Fruit fly (Drosophila melanogaster) whole organism, embryonic: ENCODE data around the gene CG8119.
A peak's percentile ranks its signal among the peaks of the same experiment; 100 is the strongest.

Experiments used
- Abd-B ChIP-seq: fragments of 200-800 bp; sonication (Bioruptor generic); optimal IDR thresholded peaks from 2 replicates; lab custom pipeline; 2018; ENCODE audit warnings: missing biosample characterization, mild to moderate bottlenecking, missing genetic modification characterization, moderate library complexity
- CG10565 ChIP-seq: fragments of 200-800 bp; sonication (Bioruptor generic); optimal IDR thresholded peaks from 3 replicates; lab custom pipeline; 2016; ENCODE audit warnings: missing biosample characterization, mild to moderate bottlenecking, missing genetic modification characterization
- CG10959 ChIP-seq: fragments of 200-800 bp; sonication (Bioruptor generic); IDR thresholded peaks from 2 replicates; pipeline ENCODE4 v1.3.6; 2022; ENCODE audit warnings: missing biosample characterization, missing genetic modification characterization
- CG11504 ChIP-seq: fragments of 200-800 bp; sonication (Bioruptor generic); optimal IDR thresholded peaks from 3 replicates; lab custom pipeline; 2019; ENCODE audit warnings: missing biosample characterization, mild to moderate bottlenecking, missing genetic modification characterization, moderate library complexity
- CG11560 ChIP-seq: fragments of 200-800 bp; sonication (Bioruptor generic); IDR thresholded peaks from 3 replicates; pipeline ENCODE4 v1.3.6; 2022; ENCODE audit warnings: missing biosample characterization, missing genetic modification characterization
- CG12299 ChIP-seq: fragments of 200-800 bp; sonication (Bioruptor generic); optimal IDR thresholded peaks from 2 replicates; lab custom pipeline; 2018; ENCODE audit warnings: missing biosample characterization, mild to moderate bottlenecking, missing genetic modification characterization
- CG12769 ChIP-seq: fragments of 200-800 bp; sonication (Bioruptor generic); optimal IDR thresholded peaks from 2 replicates; lab custom pipeline; 2019; ENCODE audit warnings: missing biosample characterization, mild to moderate bottlenecking, missing genetic modification characterization, moderate library complexity
- CG14441 ChIP-seq: fragments of 200-800 bp; sonication (Bioruptor generic); IDR thresholded peaks from 2 replicates; pipeline ENCODE4 v1.3.6; 2022; ENCODE audit warnings: missing biosample characterization, missing genetic modification characterization
- CG1603 ChIP-seq: fragments of 200-800 bp; sonication (Bioruptor generic); optimal IDR thresholded peaks from 2 replicates; lab custom pipeline; 2019; ENCODE audit warnings: missing biosample characterization, mild to moderate bottlenecking, missing genetic modification characterization, moderate library complexity
- CG17186 ChIP-seq: fragments of 200-800 bp; sonication (Bioruptor generic); optimal IDR thresholded peaks from 3 replicates; lab custom pipeline; 2017; ENCODE audit warnings: missing biosample characterization, missing genetic modification reagents, missing genetic modification characterization
- CG18011 ChIP-seq: fragments of 200-800 bp; sonication (Bioruptor generic); optimal IDR thresholded peaks from 2 replicates; lab custom pipeline; 2017; ENCODE audit warnings: missing biosample characterization, missing genetic modification characterization, mild to moderate bottlenecking, moderate library complexity, missing genotype
- CG1832 ChIP-seq: fragments of 200-800 bp; sonication (Bioruptor generic); optimal IDR thresholded peaks from 2 replicates; lab custom pipeline; 2017; ENCODE audit warnings: missing biosample characterization, mild to moderate bottlenecking, missing genetic modification characterization, inconsistent platforms
- CG2889 ChIP-seq: fragments of 200-800 bp; sonication (Bioruptor generic); IDR thresholded peaks from 3 replicates; pipeline ENCODE4 v1.3.6; 2022; ENCODE audit warnings: missing biosample characterization, missing genetic modification characterization
- CG3726 ChIP-seq: fragments of 200-800 bp; sonication (Bioruptor generic); IDR thresholded peaks from 3 replicates; pipeline ENCODE4, ENCODE4 v1.3.6; 2022; ENCODE audit warnings: missing biosample characterization, missing genetic modification characterization
- CG4360 ChIP-seq: fragments of 200-800 bp; sonication (Bioruptor generic); IDR thresholded peaks from 2 replicates; pipeline ENCODE4 v1.3.6; 2022; ENCODE audit warnings: missing biosample characterization, missing genetic modification characterization
- CG6254 ChIP-seq: fragments of 200-800 bp; sonication (Bioruptor generic); optimal IDR thresholded peaks from 3 replicates; lab custom pipeline; 2017; ENCODE audit warnings: mild to moderate bottlenecking, missing biosample characterization, missing genetic modification reagents, missing genetic modification characterization
- CG6683 ChIP-seq: fragments of 200-800 bp; sonication (Bioruptor generic); optimal IDR thresholded peaks from 2 replicates; lab custom pipeline; 2017; ENCODE audit warnings: missing biosample characterization, mild to moderate bottlenecking, missing genetic modification characterization, missing genetic modification reagents
- CG7556 ChIP-seq: fragments of 200-800 bp; sonication (Bioruptor generic); optimal IDR thresholded peaks from 2 replicates; lab custom pipeline; 2017; ENCODE audit warnings: missing biosample characterization, mild to moderate bottlenecking, missing genetic modification characterization
- CkIIα-i1 ChIP-seq: fragments of 200-800 bp; sonication (Bioruptor generic); IDR thresholded peaks from 2 replicates; pipeline ENCODE4 v1.3.6; 2022; ENCODE audit warnings: missing biosample characterization, missing genetic modification characterization
- CoRest ChIP-seq: fragments of 200-800 bp; sonication (Bioruptor generic); optimal IDR thresholded peaks from 3 replicates; lab custom pipeline; 2018; ENCODE audit warnings: missing biosample characterization, mild to moderate bottlenecking, missing genetic modification characterization, moderate library complexity
- Dip3 ChIP-seq: fragments of 200-800 bp; sonication (Bioruptor generic); optimal IDR thresholded peaks from 3 replicates; lab custom pipeline; 2016; ENCODE audit warnings: missing biosample characterization, missing genetic modification characterization
- E2f1 ChIP-seq: fragments of 200-800 bp; sonication (Bioruptor generic); IDR thresholded peaks from 2 replicates; pipeline ENCODE4 v1.3.6; 2022; ENCODE audit warnings: missing biosample characterization, missing genetic modification characterization
- Ets65A ChIP-seq: fragments of 200-800 bp; sonication (Bioruptor generic); peaks from one replicate; lab custom pipeline; 2016; ENCODE audit warnings: missing biosample characterization, missing genetic modification characterization
- Fer3 ChIP-seq: fragments of 200-800 bp; sonication (Bioruptor generic); optimal IDR thresholded peaks from 2 replicates; lab custom pipeline; 2018; ENCODE audit warnings: missing biosample characterization, mild to moderate bottlenecking, missing genetic modification characterization, moderate library complexity
- Gsc ChIP-seq: fragments of 200-800 bp; sonication (Bioruptor generic); IDR thresholded peaks from 2 replicates; pipeline ENCODE4 v1.3.6; 2022; ENCODE audit warnings: missing biosample characterization, missing genetic modification characterization
- MBD-R2 ChIP-seq: fragments of 200-800 bp; sonication (Bioruptor generic); IDR thresholded peaks from 2 replicates; pipeline ENCODE4 v1.3.6; 2022; ENCODE audit warnings: missing biosample characterization, missing genetic modification characterization
- MTF-1 ChIP-seq: fragments of 200-800 bp; sonication (Bioruptor generic); optimal IDR thresholded peaks from 2 replicates; lab custom pipeline; 2018; ENCODE audit warnings: missing biosample characterization, mild to moderate bottlenecking, missing genetic modification characterization, borderline replicate concordance
- Rfx ChIP-seq: fragments of 200-800 bp; sonication (Bioruptor generic); IDR thresholded peaks from 2 replicates; pipeline ENCODE4 v1.3.6; 2022; ENCODE audit warnings: missing biosample characterization, missing genetic modification characterization
- Sry-β ChIP-seq: fragments of 200-800 bp; sonication (Bioruptor generic); optimal IDR thresholded peaks from 2 replicates; lab custom pipeline; 2018; ENCODE audit warnings: missing biosample characterization, mild to moderate bottlenecking, missing genetic modification characterization, moderate library complexity
- Trl ChIP-seq, 3 experiments: fragments of >200 bp in 2 of 3; fragments of 200-800 bp in 1 of 3; sonication (Bioruptor generic) in 1 of 3; optimal IDR thresholded peaks; 2 replicates in 1 of 3; 3 replicates in 2 of 3; lab custom pipeline; 2016 to 2017; ENCODE audit warnings: missing biosample characterization in 1 of 3, missing genetic modification characterization in 1 of 3
- Usf ChIP-seq: fragments of 200-800 bp; sonication (Bioruptor generic); optimal IDR thresholded peaks from 2 replicates; lab custom pipeline; 2017; ENCODE audit warnings: missing genotype, missing biosample characterization, missing genetic modification characterization
- Vsx1 ChIP-seq: fragments of 200-800 bp; sonication (Bioruptor generic); optimal IDR thresholded peaks from 2 replicates; lab custom pipeline; 2017; ENCODE audit warnings: missing biosample characterization, mild to moderate bottlenecking, missing genetic modification characterization, missing genetic modification reagents
- ab ChIP-seq: fragments of 200-800 bp; sonication (Bioruptor generic); optimal IDR thresholded peaks from 2 replicates; lab custom pipeline; 2016; ENCODE audit warnings: missing biosample characterization, missing genetic modification characterization
- amos ChIP-seq: fragments of 200-800 bp; sonication (Bioruptor generic); IDR thresholded peaks from 2 replicates; pipeline ENCODE4 v1.3.6; 2022; ENCODE audit warnings: missing biosample characterization, missing genetic modification characterization; ENCODE audit not compliant: partially characterized antibody
- cato ChIP-seq: fragments of 200-800 bp; sonication (Bioruptor generic); optimal IDR thresholded peaks from 2 replicates; lab custom pipeline; 2016; ENCODE audit warnings: missing biosample characterization, missing genetic modification characterization, borderline replicate concordance
- crol ChIP-seq: fragments of 200-800 bp; sonication (Bioruptor generic); IDR thresholded peaks from 2 replicates; pipeline ENCODE4 v1.3.6; 2022; ENCODE audit warnings: missing biosample characterization, missing genetic modification characterization
- disco-r ChIP-seq: fragments of 200-800 bp; sonication (Bioruptor generic); optimal IDR thresholded peaks from 2 replicates; lab custom pipeline; 2016; ENCODE audit warnings: missing biosample characterization, missing genetic modification characterization
- dysf ChIP-seq: fragments of 200-800 bp; sonication (Bioruptor generic); IDR thresholded peaks from 3 replicates; pipeline ENCODE4 v1.3.6; 2022; ENCODE audit warnings: missing biosample characterization, missing genetic modification characterization
- ems ChIP-seq: fragments of 200-800 bp; sonication (Bioruptor generic); optimal IDR thresholded peaks from 3 replicates; lab custom pipeline; 2016; ENCODE audit warnings: missing biosample characterization, missing genetic modification characterization
- fd64A ChIP-seq: fragments of 200-800 bp; sonication (Bioruptor generic); optimal IDR thresholded peaks from 3 replicates; lab custom pipeline; 2018; ENCODE audit warnings: missing biosample characterization, mild to moderate bottlenecking, missing genetic modification characterization
- fu2 ChIP-seq: fragments of 200-800 bp; sonication (Bioruptor generic); optimal IDR thresholded peaks from 2 replicates; lab custom pipeline; 2016; ENCODE audit warnings: missing biosample characterization, missing genetic modification characterization
- ham ChIP-seq: fragments of 200-800 bp; sonication (Bioruptor generic); IDR thresholded peaks from 2 replicates; pipeline ENCODE4 v1.3.6; 2022; ENCODE audit warnings: missing biosample characterization, missing genetic modification characterization
- jigr1 ChIP-seq: fragments of 200-800 bp; sonication (Bioruptor generic); IDR thresholded peaks from 3 replicates; pipeline ENCODE4 v1.3.6; 2022; ENCODE audit warnings: missing biosample characterization, missing genetic modification characterization
- ken ChIP-seq: fragments of 200-800 bp; sonication (Bioruptor generic); IDR thresholded peaks from 3 replicates; pipeline ENCODE4 v1.3.6; 2022; ENCODE audit warnings: missing biosample characterization, missing genetic modification characterization
- nerfin-1 ChIP-seq: fragments of 200-800 bp; sonication (Bioruptor generic); optimal IDR thresholded peaks from 3 replicates; lab custom pipeline; 2019; ENCODE audit warnings: missing biosample characterization, mild to moderate bottlenecking, missing genetic modification characterization, moderate library complexity
- oc ChIP-seq: fragments of 200-800 bp; sonication (Bioruptor generic); optimal IDR thresholded peaks from 2 replicates; lab custom pipeline; 2018; ENCODE audit warnings: missing biosample characterization, mild to moderate bottlenecking, missing genetic modification characterization, moderate library complexity
- sisA ChIP-seq: fragments of 200-800 bp; sonication (Bioruptor generic); IDR thresholded peaks from 2 replicates; pipeline ENCODE4 v1.3.6; 2022; ENCODE audit warnings: missing biosample characterization, missing genetic modification characterization
- slbo ChIP-seq: fragments of 200-800 bp; sonication (Bioruptor generic); IDR thresholded peaks from 2 replicates; pipeline ENCODE4 v1.3.6; 2022; ENCODE audit warnings: missing biosample characterization, missing genetic modification characterization
- ssp ChIP-seq: fragments of 200-800 bp; sonication (Bioruptor generic); IDR thresholded peaks from 2 replicates; pipeline ENCODE4 v1.3.6; 2022; ENCODE audit warnings: missing biosample characterization, missing genetic modification characterization
- twi ChIP-seq: fragments of 200-800 bp; optimal IDR thresholded peaks from 2 replicates; lab custom pipeline; 2019; ENCODE audit warnings: missing biosample characterization, mild to moderate bottlenecking, missing genetic modification characterization, moderate library complexity
- vfl ChIP-seq: fragments of 200-800 bp; sonication (Bioruptor generic); optimal IDR thresholded peaks from 2 replicates; lab custom pipeline; 2016; ENCODE audit warnings: missing biosample characterization, missing genetic modification characterization
- z ChIP-seq: fragments of 200-800 bp; sonication (Bioruptor generic); IDR thresholded peaks from 3 replicates; pipeline ENCODE4 v1.3.6; 2022; ENCODE audit warnings: missing biosample characterization, missing genetic modification characterization

The CG8119 gene

dm6 chrX:15619631-15619960 lies 42.8 kb upstream of the CG8119 start (continued):
- no peak for TF ChIP-seq Abd-B (GFP tag; lab: Kevin White, UChicago)
- no peak for TF ChIP-seq CG2889 (GFP tag; lab: Robert Waterston, UW)
- no peak; the same call in 1 of the 2 replicates for TF ChIP-seq CG10959 (GFP tag; lab: Robert Waterston, UW)
- 0 out of 2 replicates have a peak, but pooled peaks have one; percentile 1 for TF ChIP-seq ham (GFP tag; lab: Robert Waterston, UW)
- TF ChIP-seq amos = no peak
- TF ChIP-seq CG11504 (tag; lab: Kevin White, UChicago) = peak; percentile 68
- no peak for TF ChIP-seq dysf (GFP tag; lab: Robert Waterston, UW)
- TF ChIP-seq Dip3 (GFP tag; lab: Kevin White, UChicago) = no peak
- no peak for TF ChIP-seq cato (GFP tag; lab: Kevin White, UChicago)
- TF ChIP-seq Vsx1 (GFP tag; lab: Kevin White, UChicago) = peak; percentile 23
- TF ChIP-seq CG6683 = no peak
- no peak for TF ChIP-seq CG12299 (tag; lab: Kevin White, UChicago)
- no peak for TF ChIP-seq CG14441 (GFP tag; lab: Robert Waterston, UW)
- TF ChIP-seq CG12769 (tag; lab: Kevin White, UChicago) = no peak
- no peak for TF ChIP-seq fd64A
- TF ChIP-seq CG11560 (tag; lab: Robert Waterston, UW) = no peak
- TF ChIP-seq ken (GFP tag; lab: Robert Waterston, UW) = no peak
- peak; percentile 0 for TF ChIP-seq CoRest
- TF ChIP-seq oc (tag; lab: Kevin White, UChicago) = no peak
- TF ChIP-seq Fer3 (tag; lab: Kevin White, UChicago) = no peak
- no peak for TF ChIP-seq fu2
- no peak for TF ChIP-seq nerfin-1 (tag; lab: Kevin White, UChicago)
- TF ChIP-seq ems (GFP tag; lab: Kevin White, UChicago) = no peak
- TF ChIP-seq sisA (GFP tag; lab: Robert Waterston, UW) = no peak
- TF ChIP-seq Ets65A (GFP tag; lab: Kevin White, UChicago) = no peak
- TF ChIP-seq MBD-R2 (GFP tag; lab: Robert Waterston, UW) = no peak
- no peak for TF ChIP-seq ssp
- no peak for TF ChIP-seq MTF-1 (GFP tag; lab: Kevin White, UChicago)
- no peak for TF ChIP-seq Usf
- TF ChIP-seq CG18011 (GFP tag; lab: Kevin White, UChicago) = no peak
- TF ChIP-seq CkIIα-i1 (GFP tag; lab: Robert Waterston, UW) = no peak
- TF ChIP-seq CG1832 (GFP tag; lab: Kevin White, UChicago) = peak; percentile 8
- no peak for TF ChIP-seq Sry-β (GFP tag; lab: Kevin White, UChicago)
- TF ChIP-seq Rfx (GFP tag; lab: Robert Waterston, UW) = no peak
- TF ChIP-seq twi (tag; lab: Kevin White, UChicago) = no peak
- TF ChIP-seq slbo (GFP tag; lab: Robert Waterston, UW) = no peak
- peak; percentile 50 for TF ChIP-seq CG1603 (tag; lab: Kevin White, UChicago)
- no peak for TF ChIP-seq jigr1 (GFP tag; lab: Robert Waterston, UW)
- TF ChIP-seq CG10565 = no peak
- TF ChIP-seq E2f1 (GFP tag; lab: Robert Waterston, UW) = peak; percentile 1; the same call in 1 of the 2 replicates
- TF ChIP-seq disco-r (GFP tag; lab: Kevin White, UChicago) = no peak
- no peak for TF ChIP-seq Gsc (GFP tag; lab: Robert Waterston, UW)
- TF ChIP-seq Trl (optimal IDR thresholded peaks at IDR 0.05; lab: Kevin White, UChicago) = peak; percentile 12 to 37
- no peak for TF ChIP-seq Trl (GFP tag; optimal IDR thresholded peaks at IDR 0.05; lab: Kevin White, UChicago)
- no peak for TF ChIP-seq ab (GFP tag; lab: Kevin White, UChicago)
- TF ChIP-seq crol = peak; percentile 79
- no peak for TF ChIP-seq CG4360 (GFP tag; lab: Robert Waterston, UW)
- TF ChIP-seq CG6254 = peak; percentile 30
- no peak for TF ChIP-seq CG3726 (GFP tag; lab: Robert Waterston, UW)
- peak; percentile 0 for TF ChIP-seq CG7556 (GFP tag; lab: Kevin White, UChicago)
- 0 out of 3 replicates have a peak, but pooled peaks have one; percentile 41 for TF ChIP-seq z (GFP tag; lab: Robert Waterston, UW)
- peak; percentile 6 for TF ChIP-seq CG17186 (GFP tag; lab: Kevin White, UChicago)
- no peak for TF ChIP-seq vfl
